Worm (Caenorhabditis elegans): ENCODE measurements around the gene C03A3.3.

- TF ChIP-seq nhr-237 (tag; optimal IDR thresholded peaks at IDR 0.05) (no peak), skn-1 (tag; optimal IDR thresholded peaks at IDR 0.05) (no peak), fkh-10 (GFP tag; optimal IDR thresholded peaks at IDR 0.05) (no peak), elt-2 (tag; optimal IDR thresholded peaks at IDR 0.05) (no peak), ceh-9 (tag; optimal IDR thresholded peaks at IDR 0.05) (no peak), ztf-11 (tag; optimal IDR thresholded peaks at IDR 0.05) (no peak), nhr-25 (tag; optimal IDR thresholded peaks at IDR 0.05) (no peak), elt-3 (tag; optimal IDR thresholded peaks at IDR 0.05) (no peak)
Measured at ce11 chrX:11296683-11297365, 28.0 kb upstream of the C03A3.3 start, which contains the start of gene inx-2.
